Fruit fly (Drosophila melanogaster) whole organism: ENCODE measurements around the gene Fcp3C.

ENCODE experiments used
- CG8478 ChIP-seq: fragments of >200 bp; optimal IDR thresholded peaks from 2 replicates; lab custom pipeline; 2018; ENCODE audit warnings: inconsistent platforms
- Dll ChIP-seq: fragments of >200 bp; optimal IDR thresholded peaks from 2 replicates; lab custom pipeline; 2017
- EcR ChIP-seq, 2 experiments: fragments of >200 bp; optimal IDR thresholded peaks; 2 replicates each; lab custom pipeline; 2017; ENCODE audit warnings: missing biosample characterization in 2 of 2, missing genetic modification characterization in 2 of 2, missing genetic modification reagents in 2 of 2
- pan ChIP-seq: fragments of >200 bp; optimal IDR thresholded peaks from 2 replicates; lab custom pipeline; 2017
- psq ChIP-seq: fragments of >200 bp; optimal IDR thresholded peaks from 2 replicates; lab custom pipeline; 2017
- usp ChIP-seq: fragments of >200 bp; optimal IDR thresholded peaks from 2 replicates; lab custom pipeline; 2017; ENCODE audit warnings: missing biosample characterization, missing genetic modification characterization, mixed read lengths

DNA sequence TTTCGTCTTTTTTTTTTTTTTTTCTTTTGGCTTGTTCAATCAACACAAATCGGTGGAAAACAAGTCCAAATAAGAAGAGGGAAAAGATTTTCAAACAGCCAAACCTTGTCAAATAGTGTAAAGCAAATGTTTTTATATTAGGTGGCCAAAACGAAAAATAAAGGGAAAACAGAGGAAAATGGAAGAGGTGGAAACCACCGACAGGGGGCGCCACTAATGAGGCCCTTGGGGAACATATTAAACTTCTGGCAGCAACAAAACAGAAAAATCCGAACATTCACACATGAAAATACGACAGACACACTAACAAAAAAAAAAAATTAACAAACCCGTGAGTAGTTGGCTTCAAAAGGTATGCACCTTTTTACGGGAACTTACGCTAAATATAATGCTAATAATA is 18.0 kb upstream of the Fcp3C start:
- no peak for TF ChIP-seq usp
- no peak for TF ChIP-seq EcR (GFP tag; optimal IDR thresholded peaks at IDR 0.05; lab: Kevin White, UChicago)
- TF ChIP-seq Dll (lab: Kevin White, UChicago) = no peak
- TF ChIP-seq psq (lab: Kevin White, UChicago) = no peak
- TF ChIP-seq pan (lab: Kevin White, UChicago) = no peak
- TF ChIP-seq CG8478 = no peak
